Worm (Caenorhabditis elegans) whole organism, L4 larva: ENCODE measurements around the gene F46H5.11.

Experiments
- F37D6.2 ChIP-seq: sonication (generic microtip); optimal IDR thresholded peaks from 2 replicates; lab custom pipeline; 2016; ENCODE audit warnings: mild to moderate bottlenecking, missing genetic modification characterization, missing compliant biosample characterization
- R02D3.7 ChIP-seq: fragments of 150-350 bp; sonication (generic microtip); optimal IDR thresholded peaks from 3 replicates; lab custom pipeline; 2014; ENCODE audit warnings: missing biosample characterization, missing genetic modification characterization
- T20F7.1 ChIP-seq: fragments of 200-800 bp; sonication (Bioruptor generic); optimal IDR thresholded peaks from 2 replicates; lab custom pipeline; 2018; ENCODE audit warnings: mild to moderate bottlenecking, missing genetic modification characterization, missing compliant biosample characterization
- Y105C5A.15 ChIP-seq: fragments of 200-800 bp; sonication (Bioruptor generic); IDR thresholded peaks from 2 replicates; pipeline ENCODE4 v1.3.6; 2022; ENCODE audit warnings: missing genetic modification characterization, missing compliant biosample characterization
- Y48G9A.11 ChIP-seq: fragments of 200-800 bp; sonication (Bioruptor generic); IDR thresholded peaks from 2 replicates; pipeline ENCODE4 v1.3.6; 2022; ENCODE audit warnings: missing genetic modification reagents, missing genetic modification characterization, missing compliant biosample characterization
- Y75B8A.6 ChIP-seq: fragments of 200-800 bp; sonication (Bioruptor generic); IDR thresholded peaks from 2 replicates; pipeline ENCODE4 v1.3.6; 2022; ENCODE audit warnings: missing genetic modification reagents, missing genetic modification characterization, missing compliant biosample characterization
- ZK546.5 ChIP-seq, 2 experiments: sonication (generic microtip); optimal IDR thresholded peaks; 2 replicates each; lab custom pipeline; 2017; ENCODE audit warnings: missing biosample characterization in 2 of 2, missing genetic modification characterization in 2 of 2
- aha-1 ChIP-seq: fragments of 150-350 bp; peaks from one replicate; lab custom pipeline; 2014; ENCODE audit warnings: missing biosample characterization, missing genetic modification characterization
- ceh-20 ChIP-seq: fragments of 200-800 bp; sonication (Bioruptor generic); IDR thresholded peaks from 2 replicates; pipeline ENCODE4 v1.3.6; 2022; ENCODE audit warnings: missing genetic modification reagents, missing genetic modification characterization, missing compliant biosample characterization
- ceh-62 ChIP-seq: sonication (generic microtip); optimal IDR thresholded peaks from 2 replicates; lab custom pipeline; 2017; ENCODE audit warnings: missing biosample characterization, missing genetic modification characterization
- ceh-82 ChIP-seq: sonication (generic microtip); optimal IDR thresholded peaks from 2 replicates; lab custom pipeline; 2017; ENCODE audit warnings: missing biosample characterization, missing genetic modification characterization
- ces-1 ChIP-seq: fragments of 150-350 bp; sonication (generic microtip); optimal IDR thresholded peaks from 4 replicates; lab custom pipeline; 2014; ENCODE audit warnings: missing biosample characterization, missing genetic modification reagents, missing genetic modification characterization
- ctbp-1 ChIP-seq: fragments of 200-800 bp; sonication (Bioruptor generic); IDR thresholded peaks from 2 replicates; pipeline ENCODE4 v1.3.6; 2022; ENCODE audit warnings: missing genetic modification reagents, missing genetic modification characterization, missing compliant biosample characterization
- daf-12 ChIP-seq: fragments of 150-350 bp; optimal IDR thresholded peaks from 2 replicates; lab custom pipeline; 2014; ENCODE audit warnings: missing biosample characterization, missing genetic modification reagents, missing genetic modification characterization
- daf-16 ChIP-seq, 3 experiments: sonication (generic microtip); optimal IDR thresholded peaks; 2 replicates each; lab custom pipeline; 2016 to 2017; ENCODE audit warnings: missing genetic modification characterization in 3 of 3, missing genetic modification reagents in 3 of 3, mild to moderate bottlenecking in 2 of 3, missing compliant biosample characterization in 2 of 3, missing biosample characterization in 1 of 3, moderate library complexity in 1 of 3
- daf-19 ChIP-seq: fragments of 200-800 bp; sonication (Bioruptor generic); conservative IDR thresholded peaks from 2 replicates; pipeline ENCODE4 v1.3.6; 2022; ENCODE audit warnings: missing genetic modification characterization, missing compliant biosample characterization
- daf-8 ChIP-seq: fragments of 200-800 bp; sonication (Bioruptor generic); IDR thresholded peaks from 2 replicates; pipeline ENCODE4 v1.3.6; 2022; ENCODE audit warnings: missing genetic modification characterization, missing compliant biosample characterization
- dmd-6 ChIP-seq: fragments of 200-800 bp; sonication (Bioruptor generic); IDR thresholded peaks from 2 replicates; pipeline ENCODE4 v1.3.6; 2022; ENCODE audit warnings: missing genetic modification reagents, missing genetic modification characterization, missing compliant biosample characterization
- dmd-8 ChIP-seq: fragments of 200-800 bp; sonication (Bioruptor generic); IDR thresholded peaks from 2 replicates; pipeline ENCODE4 v1.3.6; 2022; ENCODE audit warnings: missing genetic modification characterization, missing compliant biosample characterization
- dmd-9 ChIP-seq: fragments of 200-800 bp; sonication (Bioruptor generic); IDR thresholded peaks from 2 replicates; pipeline ENCODE4 v1.3.6; 2022; ENCODE audit warnings: missing genetic modification reagents, missing genetic modification characterization, missing compliant biosample characterization
- dve-1 ChIP-seq: sonication (generic microtip); optimal IDR thresholded peaks from 2 replicates; lab custom pipeline; 2017; ENCODE audit warnings: antibody characterized with exemption, mild to moderate bottlenecking, missing genetic modification characterization, missing compliant biosample characterization; ENCODE audit not compliant: insufficient read depth
- egl-43 ChIP-seq: fragments of 200-800 bp; sonication (Bioruptor generic); IDR thresholded peaks from 2 replicates; pipeline ENCODE4 v1.3.6; 2022; ENCODE audit warnings: missing genetic modification reagents, missing genetic modification characterization, missing compliant biosample characterization
- gei-8 ChIP-seq: fragments of 200-800 bp; sonication (Bioruptor generic); optimal IDR thresholded peaks from 2 replicates; lab custom pipeline; 2018; ENCODE audit warnings: mild to moderate bottlenecking, missing genetic modification characterization, missing compliant biosample characterization
- hlh-11 ChIP-seq: fragments of 200-800 bp; sonication (Bioruptor generic); optimal IDR thresholded peaks from 2 replicates; lab custom pipeline; 2018; ENCODE audit warnings: mild to moderate bottlenecking, missing genetic modification characterization, missing compliant biosample characterization
- hlh-30 ChIP-seq: sonication (generic microtip); optimal IDR thresholded peaks from 2 replicates; lab custom pipeline; 2017; ENCODE audit warnings: antibody characterized with exemption, mild to moderate bottlenecking, missing genetic modification characterization, missing compliant biosample characterization; ENCODE audit not compliant: insufficient read depth
- jun-1 ChIP-seq: fragments of 150-350 bp; optimal IDR thresholded peaks from 2 replicates; lab custom pipeline; 2014; ENCODE audit warnings: missing biosample characterization, missing genetic modification reagents, missing genetic modification characterization
- lin-1 ChIP-seq: fragments of 200-800 bp; sonication (Bioruptor generic); IDR thresholded peaks from 2 replicates; pipeline ENCODE4 v1.3.6; 2022; ENCODE audit warnings: missing genetic modification reagents, missing genetic modification characterization, missing compliant biosample characterization
- lin-38 ChIP-seq: fragments of 200-800 bp; sonication (Bioruptor generic); IDR thresholded peaks from 2 replicates; pipeline ENCODE4 v1.3.6; 2022; ENCODE audit warnings: missing genetic modification reagents, missing genetic modification characterization, missing compliant biosample characterization
- lin-39 ChIP-seq: fragments of 150-350 bp; optimal IDR thresholded peaks from 2 replicates; lab custom pipeline; 2014; ENCODE audit warnings: missing biosample characterization, missing genetic modification reagents, missing genetic modification characterization
- lsy-2 ChIP-seq, 2 experiments: fragments of 150-350 bp in 1 of 2; sonication (generic microtip) in 1 of 2; optimal IDR thresholded peaks; 2 replicates each; lab custom pipeline; 2014 to 2017; ENCODE audit warnings: missing biosample characterization in 2 of 2, missing genetic modification characterization in 2 of 2
- mdt-29 ChIP-seq: fragments of 200-800 bp; sonication (Bioruptor generic); IDR thresholded peaks from 2 replicates; pipeline ENCODE4 v1.3.6; 2022; ENCODE audit warnings: missing genetic modification reagents, missing genetic modification characterization, missing compliant biosample characterization
- mep-1 ChIP-seq: fragments of 150-350 bp; sonication (generic microtip); optimal IDR thresholded peaks from 3 replicates; lab custom pipeline; 2014; ENCODE audit warnings: missing biosample characterization, missing genetic modification characterization
- nhr-28 ChIP-seq: fragments of 150-350 bp; optimal IDR thresholded peaks from 2 replicates; lab custom pipeline; 2014; ENCODE audit warnings: missing biosample characterization, missing genetic modification characterization
- nhr-41 ChIP-seq: fragments of 200-800 bp; sonication (Bioruptor generic); IDR thresholded peaks from 2 replicates; pipeline ENCODE4 v1.3.6; 2022; ENCODE audit warnings: missing genetic modification reagents, missing genetic modification characterization, missing compliant biosample characterization
- nhr-48 ChIP-seq: sonication (generic microtip); optimal IDR thresholded peaks from 2 replicates; lab custom pipeline; 2016; ENCODE audit warnings: mild to moderate bottlenecking, missing genetic modification characterization, missing compliant biosample characterization
- nhr-76 ChIP-seq: fragments of 150-350 bp; optimal IDR thresholded peaks from 2 replicates; lab custom pipeline; 2014; ENCODE audit warnings: missing biosample characterization, missing genetic modification characterization
- nhr-77 ChIP-seq: fragments of 150-350 bp; optimal IDR thresholded peaks from 2 replicates; lab custom pipeline; 2014; ENCODE audit warnings: missing biosample characterization, missing genetic modification characterization
- pqm-1 ChIP-seq: sonication (generic microtip); optimal IDR thresholded peaks from 2 replicates; lab custom pipeline; 2017; ENCODE audit warnings: missing biosample characterization, missing genetic modification characterization
- snpc-4 ChIP-seq: fragments of 150-350 bp; optimal IDR thresholded peaks from 2 replicates; lab custom pipeline; 2014; ENCODE audit warnings: missing biosample characterization, missing genetic modification characterization
- tra-1 ChIP-seq: fragments of 200-800 bp; sonication (Bioruptor generic); IDR thresholded peaks from 2 replicates; pipeline ENCODE4 v1.3.6; 2022; ENCODE audit warnings: missing genetic modification reagents, missing genetic modification characterization, missing compliant biosample characterization
- unc-39 ChIP-seq: sonication (generic microtip); optimal IDR thresholded peaks from 2 replicates; lab custom pipeline; 2017; ENCODE audit warnings: missing biosample characterization, missing genetic modification characterization
- unc-62 ChIP-seq, 3 experiments: fragments of 150-350 bp in 1 of 3; sonication (generic microtip); optimal IDR thresholded peaks in 2 of 3; peaks in 1 of 3; 1 replicate in 1 of 3; 2 replicates in 2 of 3; lab custom pipeline; 2014 to 2017; ENCODE audit warnings: missing biosample characterization in 3 of 3, missing genetic modification characterization in 3 of 3, missing genetic modification reagents in 3 of 3, missing genotype in 1 of 3

F46H5.11 gene

ce11 chrX:7296310-7296709, 24.4 kb upstream of the F46H5.11 start:
- TF ChIP-seq lin-39 (tag; lab: Kevin White, UChicago) (no peak), nhr-48 (tag; lab: Kevin White, UChicago) (peak; percentile 17), ctbp-1 (GFP tag; lab: Robert Waterston, UW) (no peak), snpc-4 (tag; lab: Kevin White, UChicago) (no peak), unc-62 (GFP tag; optimal IDR thresholded peaks at IDR 0.05 in 1 of 2; lab: Kevin White, UChicago) (no peak), unc-62 (tag; optimal IDR thresholded peaks at IDR 0.05; lab: Kevin White, UChicago) (no peak), tra-1 (GFP tag; lab: Robert Waterston, UW) (peak; percentile 84), nhr-41 (GFP tag; lab: Robert Waterston, UW) (0 out of 2 replicates have a peak, but pooled peaks have one; percentile 6), daf-19 (GFP tag; lab: Robert Waterston, UW) (no peak), egl-43 (no peak), hlh-11 (tag; lab: Kevin White, UChicago) (peak; percentile 51), F37D6.2 (tag; lab: Kevin White, UChicago) (no peak), Y48G9A.11 (GFP tag; lab: Robert Waterston, UW) (no peak), T20F7.1 (GFP tag; lab: Kevin White, UChicago) (peak; percentile 17), Y105C5A.15 (GFP tag; lab: Robert Waterston, UW) (no peak), gei-8 (GFP tag; lab: Kevin White, UChicago) (no peak), Y75B8A.6 (GFP tag; lab: Robert Waterston, UW) (no peak), R02D3.7 (tag; lab: Kevin White, UChicago) (no peak), dve-1 (tag; lab: Kevin White, UChicago) (peak; percentile 25), mdt-29 (no peak), jun-1 (tag; lab: Kevin White, UChicago) (no peak), ceh-82 (tag; lab: Kevin White, UChicago) (no peak), daf-12 (tag; lab: Kevin White, UChicago) (no peak), lsy-2 (tag; optimal IDR thresholded peaks at IDR 0.05; lab: Kevin White, UChicago) (no peak), ceh-62 (tag; lab: Kevin White, UChicago) (no peak), lin-38 (GFP tag; lab: Robert Waterston, UW) (0 out of 2 replicates have a peak, but pooled peaks have one; percentile 16), dmd-6 (peak; percentile 84), nhr-28 (tag; lab: Kevin White, UChicago) (no peak), mep-1 (tag; lab: Kevin White, UChicago) (no peak), ces-1 (GFP tag; lab: Kevin White, UChicago) (no peak), daf-8 (GFP tag; lab: Robert Waterston, UW) (no peak)

- TF ChIP-seq nhr-77 (tag; lab: Kevin White, UChicago) (peak; percentile 65), ceh-20 (GFP tag; lab: Robert Waterston, UW) (no peak), aha-1 (peak; percentile 49), lin-1 (GFP tag; lab: Robert Waterston, UW) (0 out of 2 replicates have a peak, but pooled peaks have one; percentile 12), dmd-9 (no peak), hlh-30 (peak; percentile 40), dve-1 (tag; lab: Kevin White, UChicago) (peak; percentile 23), nhr-28 (tag; lab: Kevin White, UChicago) (peak; percentile 81), dmd-6 (peak; percentile 48), dmd-8 (GFP tag; lab: Robert Waterston, UW) (no peak), unc-39 (no peak), daf-16 (GFP tag; optimal IDR thresholded peaks at IDR 0.05; lab: Kevin White, UChicago) (no peak), daf-16 (tag; optimal IDR thresholded peaks at IDR 0.05; lab: Kevin White, UChicago) (peak; percentile 61), ZK546.5 (tag; optimal IDR thresholded peaks at IDR 0.05; lab: Kevin White, UChicago) (no peak), pqm-1 (tag; lab: Kevin White, UChicago) (peak; percentile 86), ceh-62 (tag; lab: Kevin White, UChicago) (no peak), hlh-11 (tag; lab: Kevin White, UChicago) (peak; percentile 50), nhr-76 (tag; lab: Kevin White, UChicago) (no peak)
- TF ChIP-seq, all 104 proteins: peak for 10
Observed at ce11 chrX:7291810-7292209, 19.9 kb upstream of the F46H5.11 start, which contains the start of gene lron-7. TSS of gene lron-7 (plus strand) at chrX:7292132.
